Worm (Caenorhabditis elegans): ENCODE results near the gene acdh-8.

DNA sequence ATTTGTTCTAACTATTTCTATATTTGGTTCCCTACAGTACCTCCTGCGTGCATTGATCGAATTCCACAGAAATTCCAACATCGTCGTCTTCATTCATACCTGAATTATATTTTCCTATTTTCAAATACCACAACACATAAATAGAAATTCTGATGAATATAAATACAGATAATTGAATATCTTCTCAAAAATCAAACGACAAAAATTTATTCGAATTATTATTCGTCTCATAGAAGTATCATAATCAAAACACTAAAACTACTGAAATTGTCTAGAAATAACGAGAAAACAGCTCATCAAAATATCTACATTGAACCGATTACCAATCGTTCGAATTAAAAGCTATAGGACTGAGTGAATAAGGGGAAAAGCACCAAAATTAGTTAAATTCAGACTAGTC is 38.8 kb downstream of the acdh-8 start, which contains the start of gene gtap-1:
- no peak for TF ChIP-seq lin-39 (tag; optimal IDR thresholded peaks at IDR 0.05)
- no peak for TF ChIP-seq zag-1 (tag; optimal IDR thresholded peaks at IDR 0.05)
- TF ChIP-seq F13H6.1 (tag; optimal IDR thresholded peaks at IDR 0.05): no peak

Measured in whole organism, L2 larva.